Worm (Caenorhabditis elegans): Measurements from ENCODE around the gene fbxc-25.

DNA sequence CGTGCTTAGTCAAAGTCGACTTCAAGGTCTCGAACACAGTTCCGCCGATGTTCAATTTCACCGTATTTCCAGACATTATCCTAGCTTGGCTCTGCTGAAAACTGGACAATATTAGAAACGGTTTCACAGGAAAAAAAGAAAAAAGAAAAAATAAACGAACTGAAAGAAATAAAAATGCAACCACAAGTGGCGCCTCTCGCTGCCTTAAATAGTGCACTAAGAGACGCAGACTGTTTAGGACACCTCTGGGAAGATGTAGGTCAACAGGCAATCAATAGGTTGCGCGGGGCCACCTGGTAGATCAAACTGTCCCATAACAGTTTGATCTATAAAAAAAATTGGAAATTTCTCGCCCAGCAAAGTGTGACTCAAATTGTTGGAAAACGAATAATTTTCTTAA, 2.7 kb upstream of the fbxc-25 start, which contains the start of gene B0281.4:
- TF ChIP-seq unc-39 (tag; optimal IDR thresholded peaks at IDR 0.05) (no peak), nhr-12 (tag; optimal IDR thresholded peaks at IDR 0.05) (no peak), unc-62 (GFP tag; optimal IDR thresholded peaks at IDR 0.05) (no peak), snpc-4 (tag; optimal IDR thresholded peaks at IDR 0.05) (no peak), nhr-23 (tag; optimal IDR thresholded peaks at IDR 0.05) (no peak), nhr-6 (tag; optimal IDR thresholded peaks at IDR 0.05) (no peak), fos-1 (tag; optimal IDR thresholded peaks at IDR 0.05) (no peak), nhr-77 (tag; optimal IDR thresholded peaks at IDR 0.05) (no peak), mdl-1 (tag; optimal IDR thresholded peaks at IDR 0.05) (no peak)
